Worm (Caenorhabditis elegans) whole organism, mixed stage, embryonic: ENCODE results near the gene E02H9.6.

ENCODE experiments used
- M03D4.4 ChIP-seq: sonication (generic microtip); optimal IDR thresholded peaks from 2 replicates; lab custom pipeline; 2017; ENCODE audit warnings: mild to moderate bottlenecking, missing genetic modification characterization, missing compliant biosample characterization
- bed-3 ChIP-seq: fragments of 200-800 bp; sonication (Bioruptor generic); optimal IDR thresholded peaks from 3 replicates; lab custom pipeline; 2018; ENCODE audit warnings: mild to moderate bottlenecking, missing genetic modification characterization, moderate library complexity, missing compliant biosample characterization
- blmp-1 ChIP-seq: fragments of 150-350 bp; optimal IDR thresholded peaks from 2 replicates; lab custom pipeline; 2014; ENCODE audit warnings: missing biosample characterization, missing genetic modification characterization
- ceh-39 ChIP-seq: fragments of 150-350 bp; optimal IDR thresholded peaks from 2 replicates; lab custom pipeline; 2014; ENCODE audit warnings: missing biosample characterization, missing genetic modification characterization
- ceh-43 ChIP-seq: fragments of 200-800 bp; sonication (Bioruptor generic); optimal IDR thresholded peaks from 2 replicates; lab custom pipeline; 2018; ENCODE audit warnings: mild to moderate bottlenecking, missing genetic modification characterization, moderate library complexity, missing compliant biosample characterization
- ceh-83 ChIP-seq: fragments of 200-800 bp; sonication (Bioruptor generic); optimal IDR thresholded peaks from 2 replicates; lab custom pipeline; 2018; ENCODE audit warnings: mild to moderate bottlenecking, missing genetic modification characterization, missing compliant biosample characterization
- ces-1 ChIP-seq: fragments of 150-350 bp; optimal IDR thresholded peaks from 2 replicates; lab custom pipeline; 2014; ENCODE audit warnings: missing biosample characterization, missing genetic modification reagents, missing genetic modification characterization
- cnd-1 ChIP-seq: fragments of 200-800 bp; sonication (Bioruptor generic); optimal IDR thresholded peaks from 2 replicates; lab custom pipeline; 2018; ENCODE audit warnings: mild to moderate bottlenecking, missing genetic modification characterization, missing compliant biosample characterization
- drap-1 ChIP-seq: fragments of 200-800 bp; sonication (Bioruptor generic); optimal IDR thresholded peaks from 3 replicates; lab custom pipeline; 2018; ENCODE audit warnings: mild to moderate bottlenecking, missing genetic modification characterization, missing compliant biosample characterization
- elt-1 ChIP-seq: sonication (generic microtip); optimal IDR thresholded peaks from 2 replicates; lab custom pipeline; 2017; ENCODE audit warnings: missing genetic modification characterization, mild to moderate bottlenecking, missing compliant biosample characterization, antibody characterized with exemption, moderate library complexity, borderline replicate concordance; ENCODE audit not compliant: insufficient read depth
- elt-3 ChIP-seq: fragments of 150-350 bp; optimal IDR thresholded peaks from 2 replicates; lab custom pipeline; 2014; ENCODE audit warnings: missing biosample characterization, missing genetic modification characterization
- flh-1 ChIP-seq: fragments of 200-800 bp; sonication (Bioruptor generic); optimal IDR thresholded peaks from 2 replicates; lab custom pipeline; 2018; ENCODE audit warnings: mild to moderate bottlenecking, missing genetic modification characterization, moderate library complexity, missing compliant biosample characterization
- ham-2 ChIP-seq: fragments of 200-800 bp; sonication (Bioruptor generic); optimal IDR thresholded peaks from 2 replicates; lab custom pipeline; 2018; ENCODE audit warnings: mild to moderate bottlenecking, missing genetic modification characterization, missing compliant biosample characterization
- hlh-1 ChIP-seq: fragments of 150-350 bp; optimal IDR thresholded peaks from 2 replicates; lab custom pipeline; 2014; ENCODE audit warnings: missing biosample characterization, missing genetic modification reagents, missing genetic modification characterization
- lin-13 ChIP-seq: fragments of 150-350 bp; optimal IDR thresholded peaks from 2 replicates; lab custom pipeline; 2014; ENCODE audit warnings: missing biosample characterization, missing genetic modification characterization
- lin-32 ChIP-seq: fragments of 200-800 bp; sonication (Bioruptor generic); optimal IDR thresholded peaks from 2 replicates; lab custom pipeline; 2018; ENCODE audit warnings: mild to moderate bottlenecking, missing genetic modification characterization, missing compliant biosample characterization
- lsy-2 ChIP-seq: fragments of 150-350 bp; optimal IDR thresholded peaks from 2 replicates; lab custom pipeline; 2014; ENCODE audit warnings: missing biosample characterization, missing genetic modification characterization
- mab-5 ChIP-seq: fragments of 150-350 bp; optimal IDR thresholded peaks from 2 replicates; lab custom pipeline; 2014; ENCODE audit warnings: missing biosample characterization, missing genetic modification characterization
- mep-1 ChIP-seq: fragments of 150-350 bp; optimal IDR thresholded peaks from 2 replicates; lab custom pipeline; 2017; ENCODE audit warnings: missing biosample characterization, missing genetic modification reagents, missing genetic modification characterization, inconsistent platforms
- mls-2 ChIP-seq: sonication (generic microtip); optimal IDR thresholded peaks from 2 replicates; lab custom pipeline; 2016; ENCODE audit warnings: mild to moderate bottlenecking, missing genetic modification characterization, moderate library complexity, missing compliant biosample characterization
- nhr-12 ChIP-seq: fragments of 150-350 bp; optimal IDR thresholded peaks from 2 replicates; lab custom pipeline; 2014; ENCODE audit warnings: missing biosample characterization, missing genetic modification characterization
- nhr-2 ChIP-seq: fragments of 150-350 bp; optimal IDR thresholded peaks from 2 replicates; lab custom pipeline; 2014; ENCODE audit warnings: missing biosample characterization, missing genetic modification characterization
- nhr-237 ChIP-seq: fragments of 150-350 bp; optimal IDR thresholded peaks from 2 replicates; lab custom pipeline; 2014; ENCODE audit warnings: missing biosample characterization, missing genetic modification characterization
- nhr-28 ChIP-seq: fragments of 150-350 bp; optimal IDR thresholded peaks from 2 replicates; lab custom pipeline; 2014; ENCODE audit warnings: missing biosample characterization, missing genetic modification characterization
- nhr-76 ChIP-seq: sonication (generic microtip); optimal IDR thresholded peaks from 2 replicates; lab custom pipeline; 2017; ENCODE audit warnings: missing biosample characterization, missing genetic modification characterization
- pha-4 ChIP-seq: fragments of 150-350 bp; optimal IDR thresholded peaks from 2 replicates; lab custom pipeline; 2018; ENCODE audit warnings: missing biosample characterization, missing genetic modification reagents, missing genetic modification characterization
- sem-2 ChIP-seq: fragments of 200-800 bp; sonication (Bioruptor generic); optimal IDR thresholded peaks from 2 replicates; lab custom pipeline; 2018; ENCODE audit warnings: mild to moderate bottlenecking, missing genetic modification characterization, missing compliant biosample characterization
- snpc-4 ChIP-seq: fragments of 150-350 bp; optimal IDR thresholded peaks from 2 replicates; lab custom pipeline; 2014; ENCODE audit warnings: missing biosample characterization, missing genetic modification characterization
- sptf-1 ChIP-seq: sonication (generic microtip); optimal IDR thresholded peaks from 2 replicates; lab custom pipeline; 2017; ENCODE audit warnings: mild to moderate bottlenecking, missing genetic modification characterization, moderate library complexity, missing compliant biosample characterization
- tbx-8 ChIP-seq: fragments of 200-800 bp; sonication (Bioruptor generic); optimal IDR thresholded peaks from 2 replicates; lab custom pipeline; 2018; ENCODE audit warnings: mild to moderate bottlenecking, missing genetic modification characterization, moderate library complexity, missing compliant biosample characterization
- unc-120 ChIP-seq: sonication (generic microtip); optimal IDR thresholded peaks from 2 replicates; lab custom pipeline; 2017; ENCODE audit warnings: missing genetic modification characterization, missing compliant biosample characterization; ENCODE audit not compliant: poor library complexity, severe bottlenecking
- unc-39 ChIP-seq: fragments of 150-350 bp; optimal IDR thresholded peaks from 2 replicates; lab custom pipeline; 2014; ENCODE audit warnings: missing biosample characterization, missing genetic modification characterization
- unc-62 ChIP-seq: fragments of 150-350 bp; optimal IDR thresholded peaks from 2 replicates; lab custom pipeline; 2014; ENCODE audit warnings: missing biosample characterization, missing genetic modification reagents, missing genetic modification characterization
- zip-8 ChIP-seq: fragments of 150-350 bp; optimal IDR thresholded peaks from 2 replicates; lab custom pipeline; 2014; ENCODE audit warnings: missing biosample characterization, missing genetic modification characterization
- ztf-11 ChIP-seq: fragments of 150-350 bp; optimal IDR thresholded peaks from 2 replicates; lab custom pipeline; 2014; ENCODE audit warnings: missing biosample characterization, missing genetic modification characterization

Gene E02H9.6

DNA sequence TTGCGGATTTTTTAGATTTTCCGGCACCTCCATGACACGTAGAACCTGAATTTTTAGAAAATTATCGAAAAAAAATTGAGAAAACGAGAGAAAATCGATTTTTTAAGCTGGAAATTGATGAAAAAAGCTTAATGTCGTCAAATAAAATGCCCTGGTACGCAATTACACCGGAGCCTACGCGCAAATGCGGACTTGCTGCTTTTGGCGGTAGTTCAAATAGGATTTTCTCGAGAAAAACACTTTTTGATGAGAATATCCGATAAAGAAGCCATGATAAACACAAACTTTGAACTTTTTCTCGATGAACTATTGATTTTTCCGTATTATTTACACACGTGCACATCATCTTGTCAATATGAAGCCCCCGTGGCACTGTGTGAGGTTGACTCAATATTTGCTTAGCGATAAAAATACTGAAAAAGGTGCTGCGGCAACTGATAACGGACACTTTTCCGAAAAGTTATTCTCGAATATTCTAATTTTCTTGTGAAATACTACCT, 17.7 kb upstream of the E02H9.6 start, which contains the start of the genes W04B5.5 and W04B5.3:
TSS of gene W04B5.5 (minus strand) at position 51 of the 500 bp plus-strand sequence.
TSS of gene W04B5.3 (plus strand) at position 356 of the 500 bp plus-strand sequence.
- TF ChIP-seq ztf-11 (tag; lab: Kevin White, UChicago), result no peak
- no peak for TF ChIP-seq ceh-43 (GFP tag; lab: Kevin White, UChicago)
- peak; percentile 13 for TF ChIP-seq sptf-1 (tag; lab: Kevin White, UChicago)
- TF ChIP-seq ham-2 (GFP tag; lab: Kevin White, UChicago), result no peak
- no peak for TF ChIP-seq nhr-28 (tag; lab: Kevin White, UChicago)
- TF ChIP-seq mab-5, result no peak
- no peak for TF ChIP-seq lin-32 (GFP tag; lab: Kevin White, UChicago)
- no peak for TF ChIP-seq pha-4 (tag; lab: Kevin White, UChicago)
- no peak for TF ChIP-seq nhr-12 (tag; lab: Kevin White, UChicago)
- TF ChIP-seq elt-3 (tag; lab: Kevin White, UChicago), result no peak
- TF ChIP-seq hlh-1, result peak; percentile 22
- TF ChIP-seq lsy-2 (tag; lab: Kevin White, UChicago), result peak; percentile 59
- TF ChIP-seq sem-2, result no peak
- peak; percentile 50 for TF ChIP-seq unc-120
- no peak for TF ChIP-seq unc-62 (GFP tag; lab: Kevin White, UChicago)
- TF ChIP-seq tbx-8 (GFP tag; lab: Kevin White, UChicago), result no peak
- no peak for TF ChIP-seq cnd-1 (tag; lab: Kevin White, UChicago)
- no peak for TF ChIP-seq unc-39 (tag; lab: Kevin White, UChicago)
- TF ChIP-seq ceh-83 (GFP tag; lab: Kevin White, UChicago), result no peak
- TF ChIP-seq nhr-237 (tag; lab: Kevin White, UChicago), result peak; percentile 23
- no peak for TF ChIP-seq zip-8
- no peak for TF ChIP-seq snpc-4 (tag; lab: Kevin White, UChicago)
- no peak for TF ChIP-seq nhr-76 (tag; lab: Kevin White, UChicago)
- no peak for TF ChIP-seq blmp-1 (tag; lab: Kevin White, UChicago)
- TF ChIP-seq mep-1 (tag; lab: Kevin White, UChicago), result peak; percentile 66
- TF ChIP-seq lin-13 (tag; lab: Kevin White, UChicago), result peak; percentile 52
- peak; percentile 48 for TF ChIP-seq ces-1 (GFP tag; lab: Kevin White, UChicago)
- TF ChIP-seq elt-1, result no peak
- TF ChIP-seq nhr-2, result no peak
- TF ChIP-seq M03D4.4 (tag; lab: Kevin White, UChicago), result no peak
- no peak for TF ChIP-seq flh-1 (GFP tag; lab: Kevin White, UChicago)
- TF ChIP-seq bed-3 (GFP tag; lab: Kevin White, UChicago), result no peak
- TF ChIP-seq drap-1 (GFP tag; lab: Kevin White, UChicago), result no peak

ce11 chrIII:2418981-2419380, 16.9 kb upstream of the E02H9.6 start:
- TF ChIP-seq lin-13 (tag; lab: Kevin White, UChicago), result no peak
- TF ChIP-seq nhr-12 (tag; lab: Kevin White, UChicago), result no peak
- TF ChIP-seq sem-2, result no peak
- TF ChIP-seq flh-1 (GFP tag; lab: Kevin White, UChicago), result no peak
- no peak for TF ChIP-seq snpc-4 (tag; lab: Kevin White, UChicago)

- no peak for TF ChIP-seq blmp-1 (tag; lab: Kevin White, UChicago)
- no peak for TF ChIP-seq ces-1 (GFP tag; lab: Kevin White, UChicago)
- no peak for TF ChIP-seq nhr-2
- no peak for TF ChIP-seq sem-2
- no peak for TF ChIP-seq snpc-4 (tag; lab: Kevin White, UChicago)
- TF ChIP-seq nhr-28 (tag; lab: Kevin White, UChicago), result no peak
- TF ChIP-seq ztf-11 (tag; lab: Kevin White, UChicago), result no peak
- TF ChIP-seq mls-2 (tag; lab: Kevin White, UChicago), result no peak
- TF ChIP-seq bed-3 (GFP tag; lab: Kevin White, UChicago), result no peak
- no peak for TF ChIP-seq ham-2 (GFP tag; lab: Kevin White, UChicago)
- TF ChIP-seq flh-1 (GFP tag; lab: Kevin White, UChicago), result no peak
- no peak for TF ChIP-seq ceh-39 (tag; lab: Kevin White, UChicago)
- TF ChIP-seq ceh-43 (GFP tag; lab: Kevin White, UChicago), result no peak
- TF ChIP-seq lin-32 (GFP tag; lab: Kevin White, UChicago), result no peak
- no peak for TF ChIP-seq hlh-1
- TF ChIP-seq, all 35 proteins: peak for 0
These were observed 16.4 kb upstream of the E02H9.6 start for ce11 chrIII:2419504-2419903.
